Fruit fly (Drosophila melanogaster) whole organism, prepupa: ENCODE results near the gene CG4161.

Source experiments
- CG10669 ChIP-seq: fragments of 200-800 bp; sonication (Bioruptor generic); optimal IDR thresholded peaks from 3 replicates; lab custom pipeline; 2018; ENCODE audit warnings: missing biosample characterization, mild to moderate bottlenecking, missing genetic modification characterization, moderate library complexity
- CG11294 ChIP-seq: fragments of 200-800 bp; sonication (Bioruptor generic); IDR thresholded peaks from 2 replicates; pipeline ENCODE4 v1.3.6; 2022; ENCODE audit warnings: missing biosample characterization, missing genetic modification characterization
- CG11902 ChIP-seq: fragments of 200-800 bp; sonication (Bioruptor generic); optimal IDR thresholded peaks from 3 replicates; lab custom pipeline; 2016; ENCODE audit warnings: missing biosample characterization, missing genetic modification characterization
- CG16779 ChIP-seq: fragments of 200-800 bp; sonication (Bioruptor generic); optimal IDR thresholded peaks from 3 replicates; lab custom pipeline; 2017; ENCODE audit warnings: missing biosample characterization, mild to moderate bottlenecking, missing genetic modification characterization
- CG3032 ChIP-seq: fragments of 200-800 bp; optimal IDR thresholded peaks from 2 replicates; lab custom pipeline; 2019; ENCODE audit warnings: missing biosample characterization, mild to moderate bottlenecking, missing genetic modification characterization, moderate library complexity
- CG6276 ChIP-seq: fragments of 200-800 bp; sonication (Bioruptor generic); optimal IDR thresholded peaks from 2 replicates; lab custom pipeline; 2017; ENCODE audit warnings: missing biosample characterization, mild to moderate bottlenecking, missing genetic modification characterization
- CG9139 ChIP-seq: fragments of 200-800 bp; sonication (Bioruptor generic); optimal IDR thresholded peaks from 3 replicates; lab custom pipeline; 2017; ENCODE audit warnings: missing biosample characterization, mild to moderate bottlenecking, missing genetic modification characterization
- Hr39 ChIP-seq: fragments of 200-800 bp; sonication (Bioruptor generic); optimal IDR thresholded peaks from 2 replicates; lab custom pipeline; 2016; ENCODE audit warnings: missing biosample characterization, missing genetic modification characterization
- Sox102F ChIP-seq: fragments of 200-800 bp; sonication (Bioruptor generic); optimal IDR thresholded peaks from 2 replicates; lab custom pipeline; 2016; ENCODE audit warnings: missing biosample characterization, mild to moderate bottlenecking, missing genetic modification characterization
- lz ChIP-seq: fragments of 200-800 bp; sonication (Bioruptor generic); optimal IDR thresholded peaks from 3 replicates; lab custom pipeline; 2016; ENCODE audit warnings: missing biosample characterization, missing genetic modification characterization
- spab ChIP-seq: fragments of 200-800 bp; sonication (Bioruptor generic); optimal IDR thresholded peaks from 2 replicates; lab custom pipeline; 2017; ENCODE audit warnings: missing biosample characterization, mild to moderate bottlenecking, missing genetic modification characterization, missing genetic modification reagents
- ss ChIP-seq, 2 experiments: fragments of 200-800 bp; sonication (Bioruptor generic); optimal IDR thresholded peaks; 2 replicates in 1 of 2; 3 replicates in 1 of 2; lab custom pipeline; 2017 to 2018; ENCODE audit warnings: mild to moderate bottlenecking in 2 of 2, missing biosample characterization in 2 of 2, missing genetic modification characterization in 2 of 2, moderate library complexity in 1 of 2
- vri ChIP-seq: fragments of 200-800 bp; sonication (Bioruptor generic); optimal IDR thresholded peaks from 3 replicates; lab custom pipeline; 2016; ENCODE audit warnings: missing biosample characterization, mild to moderate bottlenecking, missing genetic modification characterization

- TF ChIP-seq Hr39 (GFP tag; lab: Kevin White, UChicago) (no peak), ss (GFP tag; optimal IDR thresholded peaks at IDR 0.05; lab: Kevin White, UChicago) (no peak), CG6276 (GFP tag; lab: Kevin White, UChicago) (no peak), CG16779 (tag; lab: Kevin White, UChicago) (no peak), CG11294 (GFP tag; lab: Robert Waterston, UW) (no peak), CG10669 (GFP tag; lab: Kevin White, UChicago) (no peak), lz (GFP tag; lab: Kevin White, UChicago) (no peak), CG3032 (tag; lab: Kevin White, UChicago) (no peak), CG11902 (GFP tag; lab: Kevin White, UChicago) (no peak), vri (GFP tag; lab: Kevin White, UChicago) (no peak), CG9139 (no peak), Sox102F (GFP tag; lab: Kevin White, UChicago) (no peak), spab (GFP tag; lab: Kevin White, UChicago) (no peak)
Measured at dm6 chr2L:15435655-15436265, 2.7 kb downstream of the CG4161 start.
